Fruit fly (Drosophila melanogaster): ENCODE results near the gene TP53INP.

Gene TP53INP

dm6 chr3L:4397137-4397536 is 9.6 kb upstream of the TP53INP start:
- no peak for TF ChIP-seq bab1 (GFP tag; optimal IDR thresholded peaks at IDR 0.05)
- TF ChIP-seq CG12768 (GFP tag; optimal IDR thresholded peaks at IDR 0.05): no peak
- TF ChIP-seq CG14711 (tag; optimal IDR thresholded peaks at IDR 0.05): no peak
- TF ChIP-seq CG33017 (tag; optimal IDR thresholded peaks at IDR 0.05): no peak
- TF ChIP-seq Mnt (GFP tag; optimal IDR thresholded peaks at IDR 0.05): no peak
- no peak for TF ChIP-seq pad (GFP tag; optimal IDR thresholded peaks at IDR 0.05)
- no peak for TF ChIP-seq cic (GFP tag; optimal IDR thresholded peaks at IDR 0.05)
- no peak for TF ChIP-seq toe (GFP tag; optimal IDR thresholded peaks at IDR 0.05)
- TF ChIP-seq cnc (optimal IDR thresholded peaks at IDR 0.05): no peak
- TF ChIP-seq CG7045 (GFP tag; optimal IDR thresholded peaks at IDR 0.05): no peak
- no peak for TF ChIP-seq Clk (GFP tag; optimal IDR thresholded peaks at IDR 0.05)
- no peak for TF ChIP-seq CG11617 (GFP tag; optimal IDR thresholded peaks at IDR 0.05)
- no peak for TF ChIP-seq CG1620 (GFP tag; optimal IDR thresholded peaks at IDR 0.05)
- no peak for TF ChIP-seq CG5204 (GFP tag; optimal IDR thresholded peaks at IDR 0.05)
- no peak for TF ChIP-seq ovo (GFP tag; optimal IDR thresholded peaks at IDR 0.05)
- TF ChIP-seq Crg-1 (GFP tag; optimal IDR thresholded peaks at IDR 0.05): no peak
- TF ChIP-seq Hr96 (GFP tag; optimal IDR thresholded peaks at IDR 0.05): no peak

dm6 chr3L:4397874-4398273 is 8.9 kb upstream of the TP53INP start:
- TF ChIP-seq cnc (optimal IDR thresholded peaks at IDR 0.05): no peak

dm6 chr3L:4399905-4400304 is 6.8 kb upstream of the TP53INP start:
- no peak for TF ChIP-seq CG11617 (GFP tag; optimal IDR thresholded peaks at IDR 0.05)
- no peak for TF ChIP-seq cnc (optimal IDR thresholded peaks at IDR 0.05)
- TF ChIP-seq CG1620 (GFP tag; optimal IDR thresholded peaks at IDR 0.05): no peak
- no peak for TF ChIP-seq CG7101 (tag; optimal IDR thresholded peaks at IDR 0.05)
- TF ChIP-seq CG7045 (GFP tag; optimal IDR thresholded peaks at IDR 0.05): no peak
- TF ChIP-seq kay (GFP tag; ENCODE audit: borderline replicate concordance): no peak
- TF ChIP-seq CG5204 (GFP tag; optimal IDR thresholded peaks at IDR 0.05): no peak
- TF ChIP-seq ovo (GFP tag; optimal IDR thresholded peaks at IDR 0.05): no peak
- TF ChIP-seq CG12768 (GFP tag; optimal IDR thresholded peaks at IDR 0.05): no peak

- no peak for TF ChIP-seq Crg-1 (GFP tag; optimal IDR thresholded peaks at IDR 0.05)
- TF ChIP-seq CG1620 (GFP tag; optimal IDR thresholded peaks at IDR 0.05): no peak
- no peak for TF ChIP-seq CG33017 (tag; optimal IDR thresholded peaks at IDR 0.05)
- TF ChIP-seq cic (GFP tag; optimal IDR thresholded peaks at IDR 0.05): no peak
- no peak for TF ChIP-seq cnc (optimal IDR thresholded peaks at IDR 0.05)
- no peak for TF ChIP-seq tj (GFP tag; optimal IDR thresholded peaks at IDR 0.05)
- TF ChIP-seq pad (GFP tag; optimal IDR thresholded peaks at IDR 0.05): no peak
- TF ChIP-seq kay (GFP tag; ENCODE audit: borderline replicate concordance): no peak
- no peak for TF ChIP-seq toe (GFP tag; optimal IDR thresholded peaks at IDR 0.05)
- no peak for TF ChIP-seq bab1 (GFP tag; optimal IDR thresholded peaks at IDR 0.05)
- no peak for TF ChIP-seq Clk (GFP tag; optimal IDR thresholded peaks at IDR 0.05)
- no peak for TF ChIP-seq CG14711 (tag; optimal IDR thresholded peaks at IDR 0.05)
- no peak for TF ChIP-seq ovo (GFP tag; optimal IDR thresholded peaks at IDR 0.05)
- TF ChIP-seq Hr96 (GFP tag; optimal IDR thresholded peaks at IDR 0.05): no peak
- TF ChIP-seq Mnt (GFP tag; optimal IDR thresholded peaks at IDR 0.05): no peak
- TF ChIP-seq CG11617 (GFP tag; optimal IDR thresholded peaks at IDR 0.05): no peak
- TF ChIP-seq CG12768 (GFP tag; optimal IDR thresholded peaks at IDR 0.05): no peak
Measured at dm6 chr3L:4401241-4401640, 5.5 kb upstream of the TP53INP start.

dm6 chr3L:4403180-4403769 is 3.5 kb upstream of the TP53INP start, which contains the start of gene Syx17:
TSS of gene Syx17 (plus strand) at chr3L:4403487.
- peak; percentile 10 for TF ChIP-seq pad (GFP tag; optimal IDR thresholded peaks at IDR 0.05)
- TF ChIP-seq Hr96 (GFP tag; optimal IDR thresholded peaks at IDR 0.05): peak; percentile 42
- TF ChIP-seq CG1620 (GFP tag; optimal IDR thresholded peaks at IDR 0.05): peak; percentile 43
- TF ChIP-seq CG33017 (tag; optimal IDR thresholded peaks at IDR 0.05): peak; percentile 24
- peak; percentile 70 for TF ChIP-seq toe (GFP tag; optimal IDR thresholded peaks at IDR 0.05)
- peak; percentile 8 for TF ChIP-seq Mnt (GFP tag; optimal IDR thresholded peaks at IDR 0.05)
- peak; percentile 9 for TF ChIP-seq Clk (GFP tag; optimal IDR thresholded peaks at IDR 0.05)
- TF ChIP-seq CG14711 (tag; optimal IDR thresholded peaks at IDR 0.05): no peak
- peak; percentile 30 for TF ChIP-seq CG7101 (tag; optimal IDR thresholded peaks at IDR 0.05)
- TF ChIP-seq CG7045 (GFP tag; optimal IDR thresholded peaks at IDR 0.05): no peak
- TF ChIP-seq CG12768 (GFP tag; optimal IDR thresholded peaks at IDR 0.05): no peak
- peak; percentile 54 for TF ChIP-seq bab1 (GFP tag; optimal IDR thresholded peaks at IDR 0.05)

- TF ChIP-seq CG7045 (GFP tag; optimal IDR thresholded peaks at IDR 0.05) (no peak), Mnt (GFP tag; optimal IDR thresholded peaks at IDR 0.05) (peak; percentile 95), cic (GFP tag; optimal IDR thresholded peaks at IDR 0.05) (no peak)
Measured at dm6 chr3L:4405922-4406321, 821 bp upstream of the TP53INP start, which contains the start of gene CG15019. TSS of gene CG15019 (minus strand) at chr3L:4406059.

- TF ChIP-seq CG5204 (GFP tag; optimal IDR thresholded peaks at IDR 0.05) (peak; percentile 29), CG14711 (tag; optimal IDR thresholded peaks at IDR 0.05) (peak; percentile 13), CG7101 (tag; optimal IDR thresholded peaks at IDR 0.05) (no peak)
Measured at dm6 chr3L:4407743-4408142, 1.0 kb downstream of the TP53INP start.
